Worm (Caenorhabditis elegans) whole organism, L1 larva: ENCODE results near the gene snap-29.

ENCODE experiments used
- dpl-1 ChIP-seq, 3 experiments: fragments of 150-350 bp in 2 of 3; sonication (generic microtip) in 1 of 3; optimal IDR thresholded peaks; 2 replicates each; lab custom pipeline; 2014 to 2017; ENCODE audit warnings: missing biosample characterization in 3 of 3, missing genetic modification characterization in 3 of 3, missing genetic modification reagents in 3 of 3
- dsc-1 ChIP-seq: sonication (generic microtip); optimal IDR thresholded peaks from 2 replicates; lab custom pipeline; 2016; ENCODE audit warnings: mild to moderate bottlenecking, missing genetic modification characterization, missing compliant biosample characterization
- egl-27 ChIP-seq, 2 experiments: fragments of 150-350 bp in 1 of 2; sonication (generic microtip); optimal IDR thresholded peaks; 3 replicates each; lab custom pipeline; 2017 to 2018; ENCODE audit warnings: missing biosample characterization in 2 of 2, missing genetic modification characterization in 2 of 2, missing genetic modification reagents in 2 of 2
- lin-39 ChIP-seq: fragments of 150-350 bp; optimal IDR thresholded peaks from 2 replicates; lab custom pipeline; 2014; ENCODE audit warnings: missing biosample characterization, missing genetic modification reagents, missing genetic modification characterization
- lsy-2 ChIP-seq, 2 experiments: fragments of 150-350 bp; optimal IDR thresholded peaks; 2 replicates each; lab custom pipeline; 2014; ENCODE audit warnings: missing biosample characterization in 2 of 2, missing genetic modification characterization in 2 of 2
- nhr-12 ChIP-seq: sonication (generic microtip); optimal IDR thresholded peaks from 2 replicates; lab custom pipeline; 2017; ENCODE audit warnings: missing biosample characterization, missing genetic modification characterization
- nhr-237 ChIP-seq: fragments of 150-350 bp; optimal IDR thresholded peaks from 2 replicates; lab custom pipeline; 2014; ENCODE audit warnings: missing biosample characterization, missing genetic modification characterization
- nhr-71 ChIP-seq: sonication (generic microtip); optimal IDR thresholded peaks from 2 replicates; lab custom pipeline; 2016; ENCODE audit warnings: mild to moderate bottlenecking, missing genetic modification characterization, moderate library complexity, missing compliant biosample characterization
- nhr-77 ChIP-seq: fragments of 150-350 bp; optimal IDR thresholded peaks from 2 replicates; lab custom pipeline; 2014; ENCODE audit warnings: missing biosample characterization, missing genetic modification characterization

DNA sequence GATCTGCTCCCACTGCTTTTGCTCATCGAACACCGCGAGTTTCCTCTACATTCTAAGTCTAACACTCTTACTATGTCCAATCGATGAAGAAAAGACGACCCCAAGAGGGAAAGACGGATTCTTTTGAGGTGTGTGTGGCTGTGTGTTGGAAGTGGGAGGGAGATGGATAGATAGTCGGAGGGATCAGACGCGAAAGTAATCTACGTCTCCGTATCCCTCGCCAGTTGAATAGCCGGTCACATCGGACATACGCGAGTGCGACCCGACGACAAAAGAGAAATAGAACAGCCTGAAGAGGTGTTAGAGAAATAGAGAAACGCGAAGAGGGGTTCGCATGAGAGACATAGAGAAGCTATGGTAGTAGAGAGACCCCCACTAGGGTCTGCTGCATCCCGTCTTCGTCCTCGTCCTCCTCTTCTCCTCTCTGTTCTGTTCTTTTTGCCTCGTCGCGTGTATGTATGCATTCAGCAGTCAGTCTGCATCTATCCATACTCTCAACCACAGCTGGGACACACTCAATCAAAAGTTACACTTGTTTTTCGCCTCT, 19.6 kb downstream of the snap-29 start:
- TF ChIP-seq lin-39 (tag; lab: Kevin White, UChicago) (peak; percentile 89), dsc-1 (tag; lab: Kevin White, UChicago) (peak; percentile 95), egl-27 (tag; optimal IDR thresholded peaks at IDR 0.05; lab: Kevin White, UChicago) (peak; percentile 93 to 97), lsy-2 (tag; optimal IDR thresholded peaks at IDR 0.05; lab: Kevin White, UChicago) (peak; percentile 93 to 95), nhr-237 (tag; lab: Kevin White, UChicago) (peak; percentile 84), nhr-71 (tag; lab: Kevin White, UChicago) (peak; percentile 99), dpl-1 (GFP tag; optimal IDR thresholded peaks at IDR 0.05; lab: Kevin White, UChicago) (peak; percentile 69 to 74 (median 70)), nhr-12 (tag; lab: Kevin White, UChicago) (peak; percentile 41), nhr-77 (tag; lab: Kevin White, UChicago) (peak; percentile 94)
